Worm (Caenorhabditis elegans) whole organism, early embryonic: ENCODE results near the gene srg-47.

Source experiments
- F13C5.2 ChIP-seq: sonication (generic microtip); optimal IDR thresholded peaks from 2 replicates; lab custom pipeline; 2017; ENCODE audit warnings: mild to moderate bottlenecking, missing genetic modification characterization, inconsistent platforms, missing compliant biosample characterization
- ets-7 ChIP-seq: sonication (generic microtip); optimal IDR thresholded peaks from 2 replicates; lab custom pipeline; 2016; ENCODE audit warnings: missing genotype, missing genetic modification characterization, missing compliant biosample characterization
- hnd-1 ChIP-seq: sonication (generic microtip); optimal IDR thresholded peaks from 2 replicates; lab custom pipeline; 2016; ENCODE audit warnings: missing genetic modification characterization, missing compliant biosample characterization
- sea-1 ChIP-seq: fragments of 200-800 bp; sonication (Bioruptor generic); conservative IDR thresholded peaks from 2 replicates; pipeline ENCODE4 v1.3.6; 2022; ENCODE audit warnings: missing genetic modification characterization, missing compliant biosample characterization
- tra-4 ChIP-seq: sonication (generic microtip); optimal IDR thresholded peaks from 2 replicates; lab custom pipeline; 2017; ENCODE audit warnings: missing genetic modification characterization, missing compliant biosample characterization

ce11 chrV:14530813-14531212, 25.3 kb downstream of the srg-47 start, which contains the start of gene kcnl-4:
- TF ChIP-seq hnd-1: no peak
- TF ChIP-seq sea-1 (GFP tag; lab: Robert Waterston, UW): no peak
- TF ChIP-seq tra-4: no peak
- no peak for TF ChIP-seq ets-7 (tag; lab: Kevin White, UChicago)
- no peak for TF ChIP-seq F13C5.2 (tag; lab: Kevin White, UChicago)
